Worm (Caenorhabditis elegans) whole organism, L4/young adult: ENCODE data around the gene tsg-101.

Source experiments
- W03F9.2 ChIP-seq: fragments of 150-350 bp; optimal IDR thresholded peaks from 2 replicates; lab custom pipeline; 2014; ENCODE audit warnings: missing biosample characterization, missing genetic modification characterization
- dao-5 ChIP-seq: sonication (generic microtip); optimal IDR thresholded peaks from 2 replicates; lab custom pipeline; 2016; ENCODE audit warnings: missing genotype, missing genetic modification characterization, moderate library complexity, missing compliant biosample characterization
- him-1 ChIP-seq: sonication (generic microtip); optimal IDR thresholded peaks from 2 replicates; lab custom pipeline; 2016; ENCODE audit warnings: missing genotype, missing genetic modification reagents, missing genetic modification characterization, missing compliant biosample characterization

tsg-101 gene

DNA sequence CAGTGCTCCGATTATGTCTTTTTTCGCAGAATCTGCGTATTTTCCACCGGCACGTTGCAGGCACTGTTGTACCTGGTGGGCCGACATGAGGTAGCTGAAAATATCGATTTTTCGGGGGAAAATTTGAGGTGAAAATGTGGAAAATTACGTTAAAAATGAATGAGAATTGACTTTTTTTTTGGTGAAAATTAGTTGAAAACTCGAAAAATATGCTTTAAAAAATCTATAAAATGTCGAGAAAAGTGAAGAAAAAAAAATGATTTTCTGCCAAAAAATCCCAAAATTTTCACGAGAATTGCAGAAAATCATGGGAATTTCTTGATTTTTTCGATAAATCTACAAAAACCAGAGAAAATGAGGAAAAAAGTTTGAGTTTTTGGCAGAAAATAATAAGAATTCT, at the start of gene tsg-101:
Gene tsg-101 (minus strand): TSS at position 101 of the 400 bp plus-strand sequence.
- TF ChIP-seq dao-5 (no peak), him-1 (no peak), W03F9.2 (tag; lab: Kevin White, UChicago) (no peak)

- TF ChIP-seq him-1: no peak
- TF ChIP-seq dao-5: no peak
- TF ChIP-seq W03F9.2 (tag; lab: Kevin White, UChicago): no peak
Observed at ce11 chrIV:3559201-3559600, 44.8 kb upstream of the tsg-101 start.

DNA sequence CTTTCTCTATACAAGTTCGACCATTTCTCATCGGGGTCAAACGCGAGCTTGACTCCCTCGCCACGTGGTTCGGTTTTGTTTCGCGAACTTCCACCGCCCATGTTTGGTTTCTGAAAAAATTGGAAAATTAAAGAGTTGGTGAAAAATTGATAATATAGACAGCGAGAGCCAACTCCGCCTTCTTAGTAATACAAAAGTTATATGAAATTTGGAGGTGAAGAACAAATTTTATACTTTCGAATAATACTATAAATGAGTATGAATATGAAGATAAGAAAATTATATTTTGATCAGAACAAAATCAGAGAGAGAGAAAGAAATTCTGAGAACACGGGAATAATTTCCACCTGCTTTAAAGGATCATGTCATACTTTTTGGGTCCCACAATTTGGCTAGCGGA, 43.0 kb upstream of the tsg-101 start, which contains the start of gene osm-9:
Gene osm-9 (minus strand): TSS at position 101 of the 400 bp plus-strand sequence.
- no peak for TF ChIP-seq dao-5
- no peak for TF ChIP-seq him-1
- no peak for TF ChIP-seq W03F9.2 (tag; lab: Kevin White, UChicago)

DNA sequence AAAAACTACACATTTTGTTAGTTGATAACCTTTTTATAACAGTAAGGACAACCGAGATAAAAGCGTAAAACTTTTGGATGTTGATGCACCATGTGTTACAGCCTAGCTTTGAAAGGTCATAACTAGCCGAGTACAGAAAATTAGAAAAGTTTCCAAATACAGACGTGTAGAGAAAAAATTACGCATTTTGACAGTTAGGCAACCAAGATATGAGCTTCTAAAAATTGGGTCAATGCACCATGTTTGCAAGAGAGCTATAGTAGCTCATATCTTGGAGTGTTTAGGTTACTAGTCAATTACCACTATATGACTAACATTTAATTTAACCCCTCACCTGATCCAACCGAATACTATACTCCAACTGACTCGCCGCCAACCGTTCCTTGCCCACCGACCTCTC, 38.6 kb upstream of the tsg-101 start:
- TF ChIP-seq him-1: no peak
- no peak for TF ChIP-seq dao-5
- no peak for TF ChIP-seq W03F9.2 (tag; lab: Kevin White, UChicago)

- TF ChIP-seq him-1: peak; percentile 31
- no peak for TF ChIP-seq dao-5
- TF ChIP-seq W03F9.2 (tag; lab: Kevin White, UChicago): no peak
Observed at ce11 chrIV:3551777-3552462, 37.6 kb upstream of the tsg-101 start.

DNA sequence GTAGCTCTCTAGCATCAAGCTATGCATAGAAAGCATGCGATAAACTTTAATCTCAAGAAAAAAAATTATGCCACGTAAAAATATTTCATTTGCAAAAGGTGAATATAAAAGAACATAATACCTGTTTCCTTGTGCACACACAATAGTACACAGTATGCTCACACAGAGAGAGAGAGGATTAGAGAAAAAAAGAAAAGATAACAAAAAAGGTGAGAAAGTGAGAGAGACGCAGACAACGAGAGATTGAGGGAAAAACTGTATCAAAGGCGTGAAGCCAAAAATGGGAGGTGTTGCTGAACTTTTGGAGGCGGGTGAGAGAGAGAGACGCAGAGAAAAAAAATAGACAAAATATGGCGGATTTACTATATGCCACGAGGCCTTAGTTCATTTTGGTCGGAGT, 33.9 kb upstream of the tsg-101 start:
- no peak for TF ChIP-seq him-1
- TF ChIP-seq dao-5: no peak
- TF ChIP-seq W03F9.2 (tag; lab: Kevin White, UChicago): no peak

- TF ChIP-seq dao-5 (no peak), W03F9.2 (tag; lab: Kevin White, UChicago) (no peak), him-1 (no peak)
Observed at ce11 chrIV:3547500-3547899, 33.1 kb upstream of the tsg-101 start, which contains the start of gene nstp-6. Gene nstp-6, minus strand, starts transcription at chrIV:3547600.

DNA sequence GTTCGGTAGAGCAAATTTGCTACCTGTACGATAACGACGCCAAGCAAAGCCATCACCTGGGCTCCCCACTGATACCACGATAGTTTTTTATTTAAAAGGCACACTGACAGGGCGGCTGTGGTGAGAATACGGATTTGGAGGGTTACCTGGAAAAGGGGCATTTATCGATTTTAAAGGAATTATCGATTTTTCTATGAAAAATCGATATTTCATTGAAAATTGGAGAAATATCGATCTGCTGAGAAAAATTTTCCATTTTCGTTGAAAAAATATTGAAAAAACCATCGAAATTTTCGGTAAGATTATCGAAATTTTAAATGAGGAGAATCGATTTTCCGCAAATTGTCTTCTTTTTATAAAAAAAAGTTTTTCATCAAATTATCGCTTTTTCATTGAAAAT, 30.7 kb upstream of the tsg-101 start:
- no peak for TF ChIP-seq W03F9.2 (tag; lab: Kevin White, UChicago)
- no peak for TF ChIP-seq him-1
- TF ChIP-seq dao-5: no peak

ce11 chrIV:3539872-3540271, 25.5 kb upstream of the tsg-101 start, which contains the start of gene B0212.3:
Gene B0212.3, plus strand, starts transcription at chrIV:3540172.
- TF ChIP-seq W03F9.2 (tag; lab: Kevin White, UChicago) (no peak), dao-5 (no peak), him-1 (no peak)

ce11 chrIV:3539253-3539652, 24.9 kb upstream of the tsg-101 start:
- no peak for TF ChIP-seq dao-5
- no peak for TF ChIP-seq W03F9.2 (tag; lab: Kevin White, UChicago)

DNA sequence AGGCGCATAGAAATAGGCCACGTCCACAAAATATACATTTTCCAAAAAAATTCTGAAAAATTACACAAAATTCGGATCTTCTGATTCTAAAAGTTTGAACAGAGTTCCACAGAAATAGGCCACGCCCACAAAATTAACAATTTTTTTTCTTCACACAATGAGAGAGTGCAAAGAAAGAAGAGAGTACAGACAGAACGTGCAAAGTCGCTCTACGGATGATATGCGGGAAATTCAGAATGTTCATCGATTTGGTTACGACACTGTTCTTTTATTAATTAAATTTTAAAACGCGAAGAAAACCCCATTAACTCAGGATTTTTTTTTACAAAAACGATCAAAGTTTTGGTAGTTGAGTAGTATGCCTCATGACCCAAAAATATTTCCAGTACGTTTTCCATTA, 18.6 kb upstream of the tsg-101 start:
- no peak for TF ChIP-seq W03F9.2 (tag; lab: Kevin White, UChicago)
- TF ChIP-seq dao-5: no peak
- no peak for TF ChIP-seq him-1

DNA sequence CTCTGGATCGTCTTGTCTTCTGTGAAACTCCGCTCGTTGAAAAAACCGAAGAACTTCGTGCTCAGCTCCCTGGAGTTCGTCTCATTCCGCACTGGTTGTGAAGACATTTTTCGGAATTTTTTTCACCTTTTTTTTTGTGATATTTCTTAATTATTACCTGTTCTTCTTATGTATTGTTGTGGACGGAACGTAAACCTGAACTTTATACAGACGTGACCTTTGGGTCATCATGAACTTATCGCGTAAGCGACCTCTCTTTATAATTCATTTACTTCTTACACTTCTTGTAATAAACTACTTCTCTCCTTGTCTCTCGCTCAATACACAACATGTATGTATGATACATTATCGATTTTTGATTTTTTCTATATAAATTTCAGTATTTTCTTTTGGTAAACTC, 17.8 kb upstream of the tsg-101 start, which contains the start of gene M57.1:
Gene M57.1 (plus strand): TSS at position 301 of the 400 bp plus-strand sequence.
- no peak for TF ChIP-seq him-1
- TF ChIP-seq W03F9.2 (tag; lab: Kevin White, UChicago): no peak
- no peak for TF ChIP-seq dao-5

- TF ChIP-seq W03F9.2 (tag; lab: Kevin White, UChicago) (no peak), dao-5 (no peak), him-1 (no peak)
Observed at ce11 chrIV:3531535-3531934, 17.2 kb upstream of the tsg-101 start.

- no peak for TF ChIP-seq him-1
- TF ChIP-seq dao-5: no peak
- no peak for TF ChIP-seq W03F9.2 (tag; lab: Kevin White, UChicago)
Observed at ce11 chrIV:3527878-3528277, 13.5 kb upstream of the tsg-101 start.

- TF ChIP-seq him-1 (no peak), dao-5 (no peak), W03F9.2 (tag; lab: Kevin White, UChicago) (no peak)
Observed at ce11 chrIV:3526831-3527404, 12.6 kb upstream of the tsg-101 start, which contains the start of gene M57.2. Gene M57.2, plus strand, starts transcription at chrIV:3527354.
